Worm (Caenorhabditis elegans) whole organism, L2 larva: Measurements from ENCODE around the gene cest-4.

Experiments
- R02D3.7 ChIP-seq: fragments of 150-350 bp; optimal IDR thresholded peaks from 2 replicates; lab custom pipeline; 2014; ENCODE audit warnings: missing biosample characterization, missing genetic modification characterization
- ama-1 ChIP-seq: fragments of 150-350 bp; optimal IDR thresholded peaks from 2 replicates; lab custom pipeline; 2018; ENCODE audit warnings: inconsistent platforms
- blmp-1 ChIP-seq: sonication (generic microtip); optimal IDR thresholded peaks from 2 replicates; lab custom pipeline; 2017; ENCODE audit warnings: missing genetic modification characterization, mild to moderate bottlenecking, missing compliant biosample characterization, antibody characterized with exemption, moderate library complexity; ENCODE audit not compliant: insufficient read depth
- crh-2 ChIP-seq: sonication (generic microtip); optimal IDR thresholded peaks from 2 replicates; lab custom pipeline; 2017; ENCODE audit warnings: missing biosample characterization, missing genetic modification characterization
- lin-13 ChIP-seq: fragments of 150-350 bp; optimal IDR thresholded peaks from 2 replicates; lab custom pipeline; 2014; ENCODE audit warnings: missing biosample characterization, missing genetic modification reagents, missing genetic modification characterization
- lsy-2 ChIP-seq, 2 experiments: fragments of 150-350 bp in 1 of 2; sonication (generic microtip) in 1 of 2; optimal IDR thresholded peaks; 2 replicates each; lab custom pipeline; 2014 to 2017; ENCODE audit warnings: missing biosample characterization in 2 of 2, missing genetic modification characterization in 2 of 2
- nhr-12 ChIP-seq: fragments of 150-350 bp; optimal IDR thresholded peaks from 2 replicates; lab custom pipeline; 2014; ENCODE audit warnings: missing biosample characterization, missing genetic modification characterization
- nhr-129 ChIP-seq: fragments of 150-350 bp; optimal IDR thresholded peaks from 2 replicates; lab custom pipeline; 2014; ENCODE audit warnings: missing biosample characterization, missing genetic modification characterization
- nhr-23 ChIP-seq: fragments of 150-350 bp; optimal IDR thresholded peaks from 2 replicates; lab custom pipeline; 2014; ENCODE audit warnings: missing biosample characterization, missing genetic modification reagents, missing genetic modification characterization
- nhr-237 ChIP-seq: fragments of 150-350 bp; optimal IDR thresholded peaks from 2 replicates; lab custom pipeline; 2014; ENCODE audit warnings: missing biosample characterization, missing genetic modification characterization
- nhr-25 ChIP-seq: fragments of 150-350 bp; sonication (generic microtip); optimal IDR thresholded peaks from 3 replicates; lab custom pipeline; 2014; ENCODE audit warnings: missing biosample characterization, missing genetic modification characterization
- nhr-77 ChIP-seq: fragments of 150-350 bp; optimal IDR thresholded peaks from 2 replicates; lab custom pipeline; 2014; ENCODE audit warnings: missing biosample characterization, missing genetic modification characterization
- skn-1 ChIP-seq: sonication (generic microtip); optimal IDR thresholded peaks from 2 replicates; lab custom pipeline; 2017; ENCODE audit warnings: missing biosample characterization, missing genetic modification characterization
- snpc-4 ChIP-seq: fragments of 150-350 bp; optimal IDR thresholded peaks from 2 replicates; lab custom pipeline; 2014; ENCODE audit warnings: missing biosample characterization, missing genetic modification characterization

DNA sequence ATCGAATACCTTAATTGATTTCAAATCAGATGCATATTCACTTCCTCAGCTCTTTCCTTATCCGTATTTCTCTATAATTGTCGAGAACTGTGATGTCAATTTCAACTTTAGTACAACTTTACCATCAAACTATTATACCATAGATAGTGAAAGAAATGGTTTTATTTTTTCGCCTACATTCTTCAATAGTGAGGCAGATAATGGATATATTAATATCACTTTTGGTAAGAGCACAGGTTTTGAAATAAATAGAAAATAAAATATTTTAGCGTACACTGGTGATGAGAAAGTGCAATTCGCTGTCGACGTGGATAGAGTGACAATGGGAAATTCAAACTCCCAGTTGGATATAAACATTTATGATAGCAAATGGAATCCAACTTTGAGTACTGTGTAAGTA is 30.1 kb upstream of the cest-4 start:
- TF ChIP-seq nhr-237 (tag; lab: Kevin White, UChicago) (no peak), nhr-25 (tag; lab: Kevin White, UChicago) (no peak), skn-1 (tag; lab: Kevin White, UChicago) (no peak), nhr-129 (no peak), nhr-77 (tag; lab: Kevin White, UChicago) (no peak), nhr-23 (tag; lab: Kevin White, UChicago) (no peak), lin-13 (GFP tag; lab: Kevin White, UChicago) (no peak), lsy-2 (tag; optimal IDR thresholded peaks at IDR 0.05; lab: Kevin White, UChicago) (no peak), snpc-4 (no peak), nhr-12 (tag; lab: Kevin White, UChicago) (no peak), blmp-1 (no peak), ama-1 (lab: Kevin White, UChicago) (no peak), crh-2 (tag; lab: Kevin White, UChicago) (no peak), R02D3.7 (no peak)
